Fruit fly (Drosophila melanogaster): ENCODE results near the gene Lon.

Gene Lon

DNA sequence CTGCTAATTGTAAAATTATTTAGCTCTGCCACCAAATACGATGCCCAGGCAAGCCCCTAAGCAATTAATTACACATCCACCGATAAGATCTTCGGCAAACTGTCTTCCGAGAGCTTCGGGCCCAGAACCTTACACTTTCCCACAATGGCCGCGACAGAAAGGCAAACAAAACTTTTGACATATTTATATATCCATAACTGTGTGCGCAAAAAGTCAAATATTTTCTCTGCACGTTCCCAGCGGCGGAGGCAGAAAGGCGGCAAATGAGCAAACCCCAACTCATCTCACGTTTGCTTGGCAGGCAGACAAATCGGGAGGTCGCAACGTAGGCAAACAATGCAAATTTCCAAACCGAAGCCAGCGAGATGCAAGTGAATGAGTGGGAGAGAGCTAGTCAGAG, 52.8 kb downstream of the Lon start:
- TF ChIP-seq CG11762 (GFP tag; optimal IDR thresholded peaks at IDR 0.05; ENCODE audit: insufficient read depth), result no peak
- TF ChIP-seq Sox102F (GFP tag; optimal IDR thresholded peaks at IDR 0.05), result peak; percentile 7
- no peak for TF ChIP-seq CG6808 (GFP tag; optimal IDR thresholded peaks at IDR 0.05)
- TF ChIP-seq fkh (GFP tag; optimal IDR thresholded peaks at IDR 0.05), result peak; percentile 77
- TF ChIP-seq CG11294 (GFP tag; IDR thresholded peaks at IDR 0.05), result no peak
- TF ChIP-seq OdsH (GFP tag; optimal IDR thresholded peaks at IDR 0.05), result no peak
- TF ChIP-seq CG4318 (GFP tag; optimal IDR thresholded peaks at IDR 0.05), result no peak
- peak; percentile 5 for TF ChIP-seq svp (GFP tag)
- TF ChIP-seq CG1621 (tag; optimal IDR thresholded peaks at IDR 0.05), result no peak
- TF ChIP-seq acj6 (GFP tag; optimal IDR thresholded peaks at IDR 0.05), result no peak
- TF ChIP-seq CG6854 (GFP tag; optimal IDR thresholded peaks at IDR 0.05), result no peak
- no peak for TF ChIP-seq Lpt (GFP tag; optimal IDR thresholded peaks at IDR 0.05)
- TF ChIP-seq Gug (GFP tag; IDR thresholded peaks at IDR 0.05), result no peak
- TF ChIP-seq pdm3 (GFP tag; optimal IDR thresholded peaks at IDR 0.05), result no peak

DNA sequence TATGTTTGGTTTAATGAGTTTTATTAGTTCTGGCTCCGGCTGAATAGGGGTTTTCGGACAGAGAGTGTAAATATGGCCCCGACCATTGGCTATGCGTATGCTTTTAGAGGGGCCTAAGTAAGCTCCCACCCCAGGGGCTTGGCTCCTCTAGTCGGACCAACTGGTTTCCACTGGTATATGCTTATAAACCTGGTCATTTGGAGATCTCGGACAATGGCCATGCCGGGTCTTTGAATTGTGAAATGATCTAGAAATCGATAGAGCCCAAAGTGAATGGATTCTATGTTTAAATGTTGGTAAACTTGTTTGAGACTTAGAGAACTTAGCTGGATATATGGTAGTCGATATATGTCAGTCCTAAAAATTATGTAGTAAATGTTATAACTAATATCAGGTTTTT, 53.3 kb downstream of the Lon start:
- TF ChIP-seq Eip78C (GFP tag) (peak; percentile 25), Hr39 (GFP tag; optimal IDR thresholded peaks at IDR 0.05) (no peak)

DNA sequence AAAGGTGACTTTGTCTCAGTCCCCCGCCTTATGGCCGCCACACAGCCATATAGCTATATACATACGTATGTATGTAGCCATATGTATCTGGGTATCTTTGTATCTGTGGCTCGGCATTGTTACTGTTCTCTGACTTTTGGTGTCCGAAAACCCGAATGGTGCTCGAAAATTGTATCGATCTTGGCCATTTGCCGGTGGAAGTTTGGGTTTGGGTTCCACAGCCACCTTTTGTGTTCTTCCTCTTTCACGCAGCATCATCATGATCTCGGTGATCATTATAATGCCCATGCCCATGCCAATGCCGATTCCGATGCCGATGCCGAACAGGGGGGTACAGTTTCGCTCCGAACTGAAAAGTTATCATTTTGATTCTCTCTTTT, 54.0 kb downstream of the Lon start:
- peak; percentile 34 for TF ChIP-seq svp (GFP tag)
- TF ChIP-seq CG10631 (GFP tag; optimal IDR thresholded peaks at IDR 0.05), result no peak
- peak; percentile 70 for TF ChIP-seq Eip78C (GFP tag)
- no peak for TF ChIP-seq dac (GFP tag; optimal IDR thresholded peaks at IDR 0.05)
- no peak for TF ChIP-seq Gug (GFP tag; IDR thresholded peaks at IDR 0.05)
- no peak for TF ChIP-seq CG7368 (GFP tag; optimal IDR thresholded peaks at IDR 0.05)
- TF ChIP-seq Eip75B (GFP tag; optimal IDR thresholded peaks at IDR 0.05), result no peak
- no peak for TF ChIP-seq spab (GFP tag; optimal IDR thresholded peaks at IDR 0.05)
- TF ChIP-seq CG32006 (GFP tag; optimal IDR thresholded peaks at IDR 0.05), result no peak
- no peak for TF ChIP-seq CG8119 (GFP tag; IDR thresholded peaks at IDR 0.05)
- no peak for TF ChIP-seq salr (GFP tag; optimal IDR thresholded peaks at IDR 0.05)
- TF ChIP-seq fkh (GFP tag; optimal IDR thresholded peaks at IDR 0.05), result no peak
- no peak for TF ChIP-seq CG15336 (GFP tag; IDR thresholded peaks at IDR 0.05)
- TF ChIP-seq fd85E (GFP tag; optimal IDR thresholded peaks at IDR 0.05), result no peak
- no peak for TF ChIP-seq Sox14 (GFP tag; optimal IDR thresholded peaks at IDR 0.05)
- no peak for TF ChIP-seq CG4318 (GFP tag; optimal IDR thresholded peaks at IDR 0.05)
- no peak for TF ChIP-seq Ets21C (GFP tag; optimal IDR thresholded peaks at IDR 0.05)
- no peak for TF ChIP-seq esn (GFP tag; optimal IDR thresholded peaks at IDR 0.05)
- peak; percentile 40 for TF ChIP-seq CG6808 (GFP tag; optimal IDR thresholded peaks at IDR 0.05)
- TF ChIP-seq dsx (GFP tag; optimal IDR thresholded peaks at IDR 0.05; ENCODE audit: poor library complexity, severe bottlenecking), result peak; percentile 85

All from whole organism, prepupa.